Worm (Caenorhabditis elegans) whole organism, early embryonic: ENCODE results near the gene C44B9.2.

Experiments used
- B0310.2 ChIP-seq: sonication (generic microtip); optimal IDR thresholded peaks from 2 replicates; lab custom pipeline; 2016; ENCODE audit warnings: mild to moderate bottlenecking, missing genetic modification characterization, missing compliant biosample characterization
- F13C5.2 ChIP-seq: sonication (generic microtip); optimal IDR thresholded peaks from 2 replicates; lab custom pipeline; 2017; ENCODE audit warnings: mild to moderate bottlenecking, missing genetic modification characterization, inconsistent platforms, missing compliant biosample characterization
- aly-1 ChIP-seq: sonication (generic microtip); optimal IDR thresholded peaks from 2 replicates; lab custom pipeline; 2016; ENCODE audit warnings: missing genetic modification characterization, missing compliant biosample characterization
- ama-1 ChIP-seq: fragments of 150-350 bp; optimal IDR thresholded peaks from 2 replicates; lab custom pipeline; 2014
- ceh-13 ChIP-seq: fragments of 200-800 bp; sonication (Bioruptor generic); optimal IDR thresholded peaks from 2 replicates; lab custom pipeline; 2018; ENCODE audit warnings: mild to moderate bottlenecking, missing genetic modification characterization, missing compliant biosample characterization
- ceh-36 ChIP-seq: sonication (generic microtip); optimal IDR thresholded peaks from 2 replicates; lab custom pipeline; 2016; ENCODE audit warnings: missing genetic modification characterization, inconsistent platforms, missing compliant biosample characterization
- ets-7 ChIP-seq: sonication (generic microtip); optimal IDR thresholded peaks from 2 replicates; lab custom pipeline; 2016; ENCODE audit warnings: missing genotype, missing genetic modification characterization, missing compliant biosample characterization
- flt-1 ChIP-seq: fragments of 200-800 bp; sonication (Bioruptor generic); IDR thresholded peaks from 2 replicates; pipeline ENCODE4 v1.3.6; 2022; ENCODE audit warnings: missing genetic modification characterization, missing compliant biosample characterization
- hmbx-1 ChIP-seq: sonication (generic microtip); optimal IDR thresholded peaks from 2 replicates; lab custom pipeline; 2016; ENCODE audit warnings: mild to moderate bottlenecking, missing genetic modification characterization, missing compliant biosample characterization
- hmg-4 ChIP-seq: fragments of 200-800 bp; sonication (Bioruptor generic); optimal IDR thresholded peaks from 2 replicates; lab custom pipeline; 2018; ENCODE audit warnings: mild to moderate bottlenecking, missing genetic modification characterization, missing compliant biosample characterization
- hnd-1 ChIP-seq: sonication (generic microtip); optimal IDR thresholded peaks from 2 replicates; lab custom pipeline; 2016; ENCODE audit warnings: missing genetic modification characterization, missing compliant biosample characterization
- pes-1 ChIP-seq: fragments of 200-800 bp; sonication (Bioruptor generic); IDR thresholded peaks from 2 replicates; pipeline ENCODE4 v1.3.6; 2022; ENCODE audit warnings: missing genetic modification reagents, missing genetic modification characterization, missing compliant biosample characterization
- scrt-1 ChIP-seq: fragments of 200-800 bp; sonication (Bioruptor generic); IDR thresholded peaks from 2 replicates; pipeline ENCODE4 v1.3.6; 2022; ENCODE audit warnings: missing genetic modification characterization, missing compliant biosample characterization
- sea-1 ChIP-seq: fragments of 200-800 bp; sonication (Bioruptor generic); conservative IDR thresholded peaks from 2 replicates; pipeline ENCODE4 v1.3.6; 2022; ENCODE audit warnings: missing genetic modification characterization, missing compliant biosample characterization
- tbx-11 ChIP-seq: fragments of 200-800 bp; sonication (Bioruptor generic); IDR thresholded peaks from 2 replicates; pipeline ENCODE4 v1.3.6; 2022; ENCODE audit warnings: missing genetic modification characterization, missing compliant biosample characterization
- tbx-37 ChIP-seq: fragments of 200-800 bp; sonication (Bioruptor generic); conservative IDR thresholded peaks from 2 replicates; pipeline ENCODE4 v1.3.6; 2022; ENCODE audit warnings: missing genetic modification reagents, missing genetic modification characterization, missing compliant biosample characterization
- tra-4 ChIP-seq: sonication (generic microtip); optimal IDR thresholded peaks from 2 replicates; lab custom pipeline; 2017; ENCODE audit warnings: missing genetic modification characterization, missing compliant biosample characterization

Gene C44B9.2

DNA sequence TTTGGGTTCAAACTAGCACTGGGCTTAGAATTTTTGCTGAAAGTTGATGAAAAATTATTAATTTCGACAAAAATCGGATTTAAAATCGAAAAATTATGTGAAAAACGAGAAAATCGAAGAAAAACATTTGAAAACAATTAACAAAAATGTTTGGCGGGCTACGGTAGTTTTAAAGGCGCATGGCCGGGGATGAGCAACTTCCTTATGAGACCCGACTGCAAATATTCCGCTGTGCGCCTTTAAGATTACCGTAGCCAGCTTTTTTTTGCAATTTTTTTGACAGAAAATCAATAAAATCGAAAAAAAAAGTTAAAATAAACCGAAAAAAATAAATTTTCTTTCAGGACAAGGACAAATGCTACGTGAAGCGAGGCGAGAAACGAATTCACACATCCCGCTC lies 2.3 kb downstream of the C44B9.2 start:
- TF ChIP-seq pes-1 (no peak), tbx-11 (GFP tag; lab: Robert Waterston, UW) (no peak), ets-7 (tag; lab: Kevin White, UChicago) (no peak), hmbx-1 (tag; lab: Kevin White, UChicago) (no peak), hnd-1 (tag; lab: Kevin White, UChicago) (no peak)

DNA sequence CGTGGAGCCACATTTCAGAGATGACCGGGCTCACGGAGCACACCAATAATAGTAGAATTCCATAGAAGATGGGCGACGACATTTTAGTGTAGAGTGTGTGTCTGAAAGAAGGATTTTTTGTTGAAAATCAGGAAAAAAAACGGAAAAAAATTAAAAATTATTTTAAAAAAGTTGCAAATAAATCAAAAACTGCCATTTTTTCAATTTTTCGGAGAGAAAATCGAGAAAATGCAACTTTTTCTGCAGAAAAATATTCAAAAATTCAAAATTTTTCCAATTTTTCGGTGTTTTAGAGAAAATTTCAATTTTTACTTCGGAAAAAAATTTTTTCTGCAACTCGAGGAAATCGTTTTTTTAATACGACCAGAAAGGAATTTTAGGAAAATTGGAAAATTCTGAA lies 4.9 kb downstream of the C44B9.2 start, which contains the start of gene C44B9.3:
Gene C44B9.3 (minus strand): TSS at position 101 of the 400 bp plus-strand sequence.
- TF ChIP-seq aly-1 (tag; lab: Kevin White, UChicago) (no peak), flt-1 (GFP tag; lab: Robert Waterston, UW) (no peak), ama-1 (no peak), pes-1 (no peak), tra-4 (tag; lab: Kevin White, UChicago) (no peak), scrt-1 (GFP tag; lab: Robert Waterston, UW) (no peak), tbx-37 (no peak), hmg-4 (GFP tag; lab: Kevin White, UChicago) (no peak), sea-1 (GFP tag; lab: Robert Waterston, UW) (no peak), hmbx-1 (tag; lab: Kevin White, UChicago) (no peak), F13C5.2 (tag; lab: Kevin White, UChicago) (no peak), ceh-13 (GFP tag; lab: Kevin White, UChicago) (no peak), tbx-11 (GFP tag; lab: Robert Waterston, UW) (no peak), ets-7 (tag; lab: Kevin White, UChicago) (no peak), ceh-36 (tag; lab: Kevin White, UChicago) (no peak), hnd-1 (tag; lab: Kevin White, UChicago) (no peak), B0310.2 (tag; lab: Kevin White, UChicago) (no peak)

DNA sequence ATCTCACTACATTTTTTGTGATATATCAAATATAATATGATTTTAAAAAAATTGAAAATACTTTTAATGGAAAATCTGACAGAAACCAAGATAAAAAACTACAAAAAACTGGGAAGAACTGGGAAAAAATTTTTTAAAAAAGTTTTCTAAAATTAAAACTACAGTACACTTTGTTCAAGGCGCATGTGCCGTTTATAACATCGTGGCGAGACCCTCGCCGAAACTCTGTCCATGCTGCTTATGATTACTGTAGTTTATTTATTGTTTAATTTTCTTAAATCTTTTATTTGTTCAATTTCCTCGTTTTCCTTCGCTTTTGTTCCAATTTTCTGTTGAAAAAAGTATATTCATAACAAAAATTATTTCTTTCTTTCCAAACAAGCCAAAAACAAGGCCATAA lies 6.2 kb downstream of the C44B9.2 start, which contains the start of gene athp-1:
Gene athp-1 (plus strand): TSS at position 305 of the 400 bp plus-strand sequence.
- TF ChIP-seq ceh-13 (GFP tag; lab: Kevin White, UChicago) (no peak), tbx-11 (GFP tag; lab: Robert Waterston, UW) (no peak), hnd-1 (tag; lab: Kevin White, UChicago) (no peak), F13C5.2 (tag; lab: Kevin White, UChicago) (no peak), ets-7 (tag; lab: Kevin White, UChicago) (no peak), flt-1 (GFP tag; lab: Robert Waterston, UW) (no peak), pes-1 (no peak), hmg-4 (GFP tag; lab: Kevin White, UChicago) (no peak), tra-4 (tag; lab: Kevin White, UChicago) (no peak), aly-1 (tag; lab: Kevin White, UChicago) (no peak), ama-1 (no peak), tbx-37 (no peak), sea-1 (GFP tag; lab: Robert Waterston, UW) (no peak), ceh-36 (tag; lab: Kevin White, UChicago) (no peak), B0310.2 (tag; lab: Kevin White, UChicago) (no peak), scrt-1 (GFP tag; lab: Robert Waterston, UW) (no peak)

DNA sequence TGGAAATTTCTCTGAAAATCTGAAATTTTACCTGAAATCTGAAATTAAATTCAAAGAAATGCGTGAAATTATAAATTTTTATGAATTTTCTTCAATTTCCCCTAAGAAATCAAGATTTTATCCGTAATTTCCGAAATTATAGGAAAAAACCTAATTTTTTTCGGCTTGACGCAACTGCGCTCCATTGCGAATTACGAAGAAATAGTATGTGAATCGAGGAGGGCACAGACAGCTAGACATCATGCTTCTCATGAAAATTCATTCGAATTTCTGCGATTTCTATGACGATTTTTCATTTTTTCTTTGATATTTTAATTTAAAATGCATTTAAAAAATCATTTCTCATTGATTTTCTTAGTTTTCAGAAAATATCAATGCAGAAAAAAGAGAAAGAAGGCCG lies 6.8 kb downstream of the C44B9.2 start:
- TF ChIP-seq ama-1 (no peak), pes-1 (no peak), sea-1 (GFP tag; lab: Robert Waterston, UW) (no peak), ets-7 (tag; lab: Kevin White, UChicago) (no peak), scrt-1 (GFP tag; lab: Robert Waterston, UW) (no peak), flt-1 (GFP tag; lab: Robert Waterston, UW) (no peak), hmg-4 (GFP tag; lab: Kevin White, UChicago) (no peak), ceh-36 (tag; lab: Kevin White, UChicago) (no peak), ceh-13 (GFP tag; lab: Kevin White, UChicago) (no peak), hmbx-1 (tag; lab: Kevin White, UChicago) (no peak), tbx-11 (GFP tag; lab: Robert Waterston, UW) (no peak), B0310.2 (tag; lab: Kevin White, UChicago) (no peak), hnd-1 (tag; lab: Kevin White, UChicago) (no peak), tra-4 (tag; lab: Kevin White, UChicago) (no peak), F13C5.2 (tag; lab: Kevin White, UChicago) (no peak), aly-1 (tag; lab: Kevin White, UChicago) (no peak), tbx-37 (no peak)

DNA sequence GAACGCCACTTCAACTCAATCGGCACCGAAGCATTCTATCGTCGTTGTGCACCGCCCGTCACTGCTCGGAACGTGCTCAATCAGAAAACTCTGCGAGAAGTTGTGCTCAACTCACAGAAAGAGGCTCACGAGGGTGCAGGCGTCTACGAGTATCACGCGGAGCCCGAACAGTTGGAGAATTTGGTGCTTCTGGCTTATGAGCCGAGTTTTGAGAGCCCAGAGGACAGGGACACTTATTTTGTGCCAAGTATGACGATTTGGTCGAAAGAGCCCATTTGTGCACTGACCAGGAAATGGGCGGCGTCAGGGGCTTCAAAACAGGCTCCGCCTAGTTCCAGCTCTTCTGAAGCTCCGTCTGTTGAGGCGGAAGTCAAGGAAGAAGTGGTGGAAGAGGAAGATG lies 13.6 kb downstream of the C44B9.2 start:
- TF ChIP-seq tra-4 (tag; lab: Kevin White, UChicago) (no peak), flt-1 (GFP tag; lab: Robert Waterston, UW) (no peak), pes-1 (no peak), hnd-1 (tag; lab: Kevin White, UChicago) (no peak), F13C5.2 (tag; lab: Kevin White, UChicago) (no peak), ceh-13 (GFP tag; lab: Kevin White, UChicago) (no peak), ets-7 (tag; lab: Kevin White, UChicago) (no peak), tbx-37 (no peak), hmg-4 (GFP tag; lab: Kevin White, UChicago) (no peak), sea-1 (GFP tag; lab: Robert Waterston, UW) (no peak), tbx-11 (GFP tag; lab: Robert Waterston, UW) (no peak), ama-1 (no peak), ceh-36 (tag; lab: Kevin White, UChicago) (no peak), hmbx-1 (tag; lab: Kevin White, UChicago) (no peak), scrt-1 (GFP tag; lab: Robert Waterston, UW) (no peak), B0310.2 (tag; lab: Kevin White, UChicago) (no peak), aly-1 (tag; lab: Kevin White, UChicago) (no peak)

DNA sequence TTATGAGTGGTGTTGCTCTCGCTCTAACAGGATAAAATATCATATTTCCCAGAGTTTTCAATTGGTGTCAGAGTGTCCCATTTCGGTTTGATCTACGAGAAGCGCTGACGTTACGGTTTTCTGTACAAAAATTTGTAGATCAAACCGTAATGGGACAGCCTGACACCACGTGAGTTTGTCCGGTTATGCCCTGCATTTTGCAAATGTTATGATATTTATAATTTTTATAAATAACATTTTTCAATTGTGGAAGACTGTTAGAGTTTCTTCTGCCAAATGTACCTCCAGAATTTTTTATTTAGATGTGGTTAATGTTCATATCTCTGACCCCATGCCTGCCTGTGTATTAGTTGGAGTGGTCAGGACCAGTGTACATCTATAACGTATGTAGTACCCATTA lies 19.0 kb downstream of the C44B9.2 start, which contains the start of gene fbxb-87:
Gene fbxb-87 (plus strand): TSS at position 301 of the 400 bp plus-strand sequence.
- no peak for TF ChIP-seq ets-7 (tag; lab: Kevin White, UChicago)
- no peak for TF ChIP-seq hmg-4 (GFP tag; lab: Kevin White, UChicago)
- no peak for TF ChIP-seq tra-4 (tag; lab: Kevin White, UChicago)
- no peak for TF ChIP-seq ceh-13 (GFP tag; lab: Kevin White, UChicago)
- no peak for TF ChIP-seq tbx-11 (GFP tag; lab: Robert Waterston, UW)
- no peak for TF ChIP-seq hmbx-1 (tag; lab: Kevin White, UChicago)
